Worm (Caenorhabditis elegans) whole organism, L4 larva: ENCODE data around the gene vab-19.

Source experiments
- F10B5.3 ChIP-seq: sonication (generic microtip); optimal IDR thresholded peaks from 2 replicates; lab custom pipeline; 2016; ENCODE audit warnings: mild to moderate bottlenecking, missing genetic modification characterization, missing compliant biosample characterization
- F26F4.8 ChIP-seq: fragments of 200-800 bp; sonication (Bioruptor generic); conservative IDR thresholded peaks from 2 replicates; pipeline ENCODE4 v1.3.6; 2022; ENCODE audit warnings: missing genetic modification characterization, missing compliant biosample characterization
- F37D6.2 ChIP-seq: sonication (generic microtip); optimal IDR thresholded peaks from 2 replicates; lab custom pipeline; 2016; ENCODE audit warnings: mild to moderate bottlenecking, missing genetic modification characterization, missing compliant biosample characterization
- T20F7.1 ChIP-seq: fragments of 200-800 bp; sonication (Bioruptor generic); optimal IDR thresholded peaks from 2 replicates; lab custom pipeline; 2018; ENCODE audit warnings: mild to moderate bottlenecking, missing genetic modification characterization, missing compliant biosample characterization
- Y5F2A.4 ChIP-seq: fragments of 200-800 bp; sonication (Bioruptor generic); optimal IDR thresholded peaks from 2 replicates; lab custom pipeline; 2018; ENCODE audit warnings: mild to moderate bottlenecking, missing genetic modification characterization, missing compliant biosample characterization
- Y75B8A.6 ChIP-seq: fragments of 200-800 bp; sonication (Bioruptor generic); IDR thresholded peaks from 2 replicates; pipeline ENCODE4 v1.3.6; 2022; ENCODE audit warnings: missing genetic modification reagents, missing genetic modification characterization, missing compliant biosample characterization
- ZK337.2 ChIP-seq: fragments of 200-800 bp; sonication (Bioruptor generic); IDR thresholded peaks from 2 replicates; pipeline ENCODE4 v1.3.6; 2022; ENCODE audit warnings: missing genetic modification reagents, missing genetic modification characterization, missing compliant biosample characterization
- ama-1 ChIP-seq: fragments of 150-350 bp; optimal IDR thresholded peaks from 2 replicates; lab custom pipeline; 2014; ENCODE audit warnings: inconsistent platforms, mixed read lengths
- daf-12 ChIP-seq: fragments of 150-350 bp; optimal IDR thresholded peaks from 2 replicates; lab custom pipeline; 2014; ENCODE audit warnings: missing biosample characterization, missing genetic modification reagents, missing genetic modification characterization
- daf-16 ChIP-seq, 3 experiments: sonication (generic microtip); optimal IDR thresholded peaks; 2 replicates each; lab custom pipeline; 2016 to 2017; ENCODE audit warnings: missing genetic modification characterization in 3 of 3, missing genetic modification reagents in 3 of 3, mild to moderate bottlenecking in 2 of 3, missing compliant biosample characterization in 2 of 3, missing biosample characterization in 1 of 3, moderate library complexity in 1 of 3
- dmd-6 ChIP-seq: fragments of 200-800 bp; sonication (Bioruptor generic); IDR thresholded peaks from 2 replicates; pipeline ENCODE4 v1.3.6; 2022; ENCODE audit warnings: missing genetic modification reagents, missing genetic modification characterization, missing compliant biosample characterization
- dmd-9 ChIP-seq: fragments of 200-800 bp; sonication (Bioruptor generic); IDR thresholded peaks from 2 replicates; pipeline ENCODE4 v1.3.6; 2022; ENCODE audit warnings: missing genetic modification reagents, missing genetic modification characterization, missing compliant biosample characterization
- dve-1 ChIP-seq: sonication (generic microtip); optimal IDR thresholded peaks from 2 replicates; lab custom pipeline; 2017; ENCODE audit warnings: antibody characterized with exemption, mild to moderate bottlenecking, missing genetic modification characterization, missing compliant biosample characterization; ENCODE audit not compliant: insufficient read depth
- hif-1 ChIP-seq, 2 experiments: sonication (generic microtip); optimal IDR thresholded peaks; 2 replicates each; lab custom pipeline; 2016 to 2017; ENCODE audit warnings: missing compliant biosample characterization in 2 of 2, missing genetic modification characterization in 2 of 2, missing genetic modification reagents in 2 of 2, missing genotype in 2 of 2, mild to moderate bottlenecking in 1 of 2
- hlh-11 ChIP-seq: fragments of 200-800 bp; sonication (Bioruptor generic); optimal IDR thresholded peaks from 2 replicates; lab custom pipeline; 2018; ENCODE audit warnings: mild to moderate bottlenecking, missing genetic modification characterization, missing compliant biosample characterization
- hlh-30 ChIP-seq: sonication (generic microtip); optimal IDR thresholded peaks from 2 replicates; lab custom pipeline; 2017; ENCODE audit warnings: antibody characterized with exemption, mild to moderate bottlenecking, missing genetic modification characterization, missing compliant biosample characterization; ENCODE audit not compliant: insufficient read depth
- lin-13 ChIP-seq: fragments of 150-350 bp; optimal IDR thresholded peaks from 2 replicates; lab custom pipeline; 2014; ENCODE audit warnings: missing biosample characterization, missing genetic modification reagents, missing genetic modification characterization
- lin-15B ChIP-seq: fragments of 150-350 bp; sonication (generic microtip); optimal IDR thresholded peaks from 3 replicates; lab custom pipeline; 2014; ENCODE audit warnings: missing biosample characterization, missing genetic modification characterization
- lir-3 ChIP-seq: sonication (generic microtip); optimal IDR thresholded peaks from 2 replicates; lab custom pipeline; 2016; ENCODE audit warnings: mild to moderate bottlenecking, missing genetic modification characterization, missing compliant biosample characterization
- mdl-1 ChIP-seq, 2 experiments: fragments of 150-350 bp in 1 of 2; sonication (generic microtip) in 1 of 2; optimal IDR thresholded peaks; 2 replicates each; lab custom pipeline; 2014 to 2017; ENCODE audit warnings: missing biosample characterization in 2 of 2, missing genetic modification characterization in 2 of 2
- nhr-10 ChIP-seq: fragments of 150-350 bp; optimal IDR thresholded peaks from 2 replicates; lab custom pipeline; 2014; ENCODE audit warnings: missing biosample characterization, missing genetic modification characterization
- nhr-111 ChIP-seq: fragments of 200-800 bp; sonication (Bioruptor generic); optimal IDR thresholded peaks from 2 replicates; lab custom pipeline; 2018; ENCODE audit warnings: mild to moderate bottlenecking, missing genetic modification characterization, missing compliant biosample characterization
- nhr-237 ChIP-seq: sonication (generic microtip); optimal IDR thresholded peaks from 2 replicates; lab custom pipeline; 2017; ENCODE audit warnings: missing biosample characterization, missing genetic modification characterization
- nhr-25 ChIP-seq: sonication (generic microtip); optimal IDR thresholded peaks from 2 replicates; lab custom pipeline; 2017; ENCODE audit warnings: missing genetic modification characterization, mild to moderate bottlenecking, missing compliant biosample characterization, antibody characterized with exemption, moderate library complexity, borderline replicate concordance; ENCODE audit not compliant: insufficient read depth
- nhr-28 ChIP-seq: fragments of 150-350 bp; optimal IDR thresholded peaks from 2 replicates; lab custom pipeline; 2014; ENCODE audit warnings: missing biosample characterization, missing genetic modification characterization
- nhr-41 ChIP-seq: fragments of 200-800 bp; sonication (Bioruptor generic); IDR thresholded peaks from 2 replicates; pipeline ENCODE4 v1.3.6; 2022; ENCODE audit warnings: missing genetic modification reagents, missing genetic modification characterization, missing compliant biosample characterization
- nhr-77 ChIP-seq: fragments of 150-350 bp; optimal IDR thresholded peaks from 2 replicates; lab custom pipeline; 2014; ENCODE audit warnings: missing biosample characterization, missing genetic modification characterization
- pha-4 ChIP-seq, 2 experiments: fragments of 150-350 bp in 1 of 2; fragments of 200-800 bp in 1 of 2; sonication (Bioruptor generic) in 1 of 2; IDR thresholded peaks in 1 of 2; optimal IDR thresholded peaks in 1 of 2; 2 replicates each; pipeline versions ENCODE4 v1.3.6 to Lab custom; 2014 to 2022; ENCODE audit warnings: missing genetic modification characterization in 2 of 2, missing genetic modification reagents in 2 of 2, missing biosample characterization in 1 of 2, missing compliant biosample characterization in 1 of 2
- pqm-1 ChIP-seq: sonication (generic microtip); optimal IDR thresholded peaks from 2 replicates; lab custom pipeline; 2017; ENCODE audit warnings: missing biosample characterization, missing genetic modification characterization
- rbr-2 ChIP-seq: sonication (generic microtip); optimal IDR thresholded peaks from 2 replicates; lab custom pipeline; 2016; ENCODE audit warnings: missing genotype, missing genetic modification characterization, missing compliant biosample characterization
- unc-62 ChIP-seq, 3 experiments: fragments of 150-350 bp in 1 of 3; sonication (generic microtip); optimal IDR thresholded peaks in 2 of 3; peaks in 1 of 3; 1 replicate in 1 of 3; 2 replicates in 2 of 3; lab custom pipeline; 2014 to 2017; ENCODE audit warnings: missing biosample characterization in 3 of 3, missing genetic modification characterization in 3 of 3, missing genetic modification reagents in 3 of 3, missing genotype in 1 of 3

The vab-19 gene

DNA sequence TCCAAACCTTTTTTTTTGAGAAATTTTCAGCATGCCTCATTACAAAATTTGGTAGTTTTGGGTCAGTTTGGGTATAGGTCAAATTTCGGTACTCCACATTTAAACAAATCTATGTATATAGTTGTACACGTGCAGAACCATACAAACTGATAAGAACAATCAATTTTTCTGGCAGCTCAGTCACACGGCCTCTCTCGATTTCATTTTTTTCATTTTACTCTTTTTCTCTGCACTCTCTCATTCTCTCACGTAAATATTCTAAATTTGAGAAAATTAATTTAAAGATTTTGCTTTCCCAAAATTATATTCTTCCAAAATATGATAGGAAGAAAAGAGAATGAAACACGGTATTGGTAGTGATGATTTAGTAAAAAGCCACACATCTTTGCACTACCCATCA, 21.9 kb upstream of the vab-19 start:
- TF ChIP-seq dmd-6 (GFP tag; lab: Robert Waterston, UW) (peak; percentile 53), nhr-10 (tag; lab: Kevin White, UChicago) (no peak), pqm-1 (tag; lab: Kevin White, UChicago) (peak; percentile 36), hlh-11 (tag; lab: Kevin White, UChicago) (peak; percentile 47), dve-1 (tag; lab: Kevin White, UChicago) (peak; percentile 28), T20F7.1 (GFP tag; lab: Kevin White, UChicago) (no peak), hlh-30 (tag; lab: Kevin White, UChicago) (peak; percentile 42), mdl-1 (tag; optimal IDR thresholded peaks at IDR 0.05; lab: Kevin White, UChicago) (peak in 1 of 2 experiments; percentile 26), pha-4 (GFP tag; IDR thresholded peaks at IDR 0.05; lab: Robert Waterston, UW) (peak; percentile 39; the same call in 1 of the 2 replicates), pha-4 (tag; optimal IDR thresholded peaks at IDR 0.05; lab: Kevin White, UChicago) (no peak), daf-16 (GFP tag; optimal IDR thresholded peaks at IDR 0.05; lab: Kevin White, UChicago) (no peak), daf-16 (tag; optimal IDR thresholded peaks at IDR 0.05; lab: Kevin White, UChicago) (peak; percentile 63), ZK337.2 (GFP tag; lab: Robert Waterston, UW) (no peak), hif-1 (tag; optimal IDR thresholded peaks at IDR 0.05; lab: Kevin White, UChicago) (peak in 1 of 2 experiments; percentile 35), nhr-28 (tag; lab: Kevin White, UChicago) (peak; percentile 35)
- TF ChIP-seq, all 104 proteins: peak for 10

DNA sequence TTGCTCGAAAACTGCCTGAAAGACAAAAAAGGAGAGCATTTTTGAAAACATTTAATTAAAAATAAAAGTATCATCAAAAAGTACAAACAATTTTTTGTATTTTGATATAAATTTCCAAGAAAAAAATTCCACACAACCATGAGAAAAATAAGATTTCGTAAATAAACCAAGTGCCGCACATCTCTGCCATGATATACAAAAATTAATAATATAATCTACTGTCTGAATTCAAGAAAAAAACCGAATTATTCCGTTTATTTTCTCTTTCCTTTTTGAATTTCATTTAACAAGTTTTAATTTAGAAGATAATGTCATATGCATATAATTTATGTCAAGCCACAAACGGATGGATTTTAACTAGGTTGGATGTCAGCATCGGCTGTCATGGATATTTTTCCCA, 21.2 kb upstream of the vab-19 start, which contains the start of gene F42G2.2:
Gene F42G2.2 (plus strand): TSS at position 301 of the 400 bp plus-strand sequence.
- no peak for TF ChIP-seq nhr-41
- TF ChIP-seq rbr-2 (tag; lab: Kevin White, UChicago), result no peak
- no peak for TF ChIP-seq nhr-77 (tag; lab: Kevin White, UChicago)
- no peak for TF ChIP-seq nhr-111 (GFP tag; lab: Kevin White, UChicago)
- TF ChIP-seq lir-3 (tag; lab: Kevin White, UChicago), result no peak
- no peak for TF ChIP-seq nhr-237 (tag; lab: Kevin White, UChicago)
- TF ChIP-seq nhr-25 (tag; lab: Kevin White, UChicago), result no peak
- TF ChIP-seq daf-16 (GFP tag; optimal IDR thresholded peaks at IDR 0.05; lab: Kevin White, UChicago), result no peak
- no peak for TF ChIP-seq daf-16 (tag; optimal IDR thresholded peaks at IDR 0.05; lab: Kevin White, UChicago)
- TF ChIP-seq lin-15B (tag; lab: Kevin White, UChicago), result no peak

ce11 chrII:2422427-2422826, 20.7 kb upstream of the vab-19 start:
- TF ChIP-seq daf-16 (GFP tag; optimal IDR thresholded peaks at IDR 0.05; lab: Kevin White, UChicago) (no peak), daf-16 (tag; optimal IDR thresholded peaks at IDR 0.05; lab: Kevin White, UChicago) (peak; percentile 80), Y75B8A.6 (no peak), unc-62 (GFP tag; optimal IDR thresholded peaks at IDR 0.05 in 1 of 2; lab: Kevin White, UChicago) (peak in 1 of 2 experiments; percentile 57), unc-62 (tag; optimal IDR thresholded peaks at IDR 0.05; lab: Kevin White, UChicago) (no peak)

DNA sequence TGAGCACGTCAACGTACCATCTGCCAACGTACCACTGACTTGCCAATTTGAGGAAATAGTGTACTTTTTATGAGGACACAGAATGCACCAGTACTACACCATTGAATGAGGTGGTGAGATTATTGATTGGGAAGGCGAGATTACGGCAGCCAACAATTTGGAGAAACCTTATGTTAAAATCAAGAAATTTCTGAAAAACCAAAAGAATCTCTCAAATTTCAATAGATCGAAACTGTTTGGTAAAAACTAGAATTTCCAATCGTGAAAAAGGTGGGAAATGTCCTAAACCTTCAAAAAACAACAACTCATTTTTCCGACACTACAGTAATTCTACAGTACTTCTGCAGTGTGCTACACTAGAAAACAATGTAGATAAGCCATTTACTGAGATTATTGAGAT, 11.1 kb upstream of the vab-19 start, which contains the start of gene ceh-86:
Gene ceh-86 (minus strand): TSS at position 101 of the 400 bp plus-strand sequence.
- TF ChIP-seq hlh-30 (tag; lab: Kevin White, UChicago) (no peak), daf-12 (no peak), Y5F2A.4 (GFP tag; lab: Kevin White, UChicago) (no peak), F10B5.3 (tag; lab: Kevin White, UChicago) (no peak), ama-1 (no peak), F37D6.2 (tag; lab: Kevin White, UChicago) (no peak), F26F4.8 (no peak), ZK337.2 (GFP tag; lab: Robert Waterston, UW) (no peak), dmd-9 (GFP tag; lab: Robert Waterston, UW) (no peak), lin-13 (no peak), nhr-77 (tag; lab: Kevin White, UChicago) (no peak), dmd-6 (GFP tag; lab: Robert Waterston, UW) (no peak)
